Worm (Caenorhabditis elegans): ENCODE results near the gene cls-2.
"Not testable (repeated sequence)": the region's sequence is repeated elsewhere in the genome, so short reads cannot be mapped to it uniquely, and the experiment has no call there.

The cls-2 gene

DNA sequence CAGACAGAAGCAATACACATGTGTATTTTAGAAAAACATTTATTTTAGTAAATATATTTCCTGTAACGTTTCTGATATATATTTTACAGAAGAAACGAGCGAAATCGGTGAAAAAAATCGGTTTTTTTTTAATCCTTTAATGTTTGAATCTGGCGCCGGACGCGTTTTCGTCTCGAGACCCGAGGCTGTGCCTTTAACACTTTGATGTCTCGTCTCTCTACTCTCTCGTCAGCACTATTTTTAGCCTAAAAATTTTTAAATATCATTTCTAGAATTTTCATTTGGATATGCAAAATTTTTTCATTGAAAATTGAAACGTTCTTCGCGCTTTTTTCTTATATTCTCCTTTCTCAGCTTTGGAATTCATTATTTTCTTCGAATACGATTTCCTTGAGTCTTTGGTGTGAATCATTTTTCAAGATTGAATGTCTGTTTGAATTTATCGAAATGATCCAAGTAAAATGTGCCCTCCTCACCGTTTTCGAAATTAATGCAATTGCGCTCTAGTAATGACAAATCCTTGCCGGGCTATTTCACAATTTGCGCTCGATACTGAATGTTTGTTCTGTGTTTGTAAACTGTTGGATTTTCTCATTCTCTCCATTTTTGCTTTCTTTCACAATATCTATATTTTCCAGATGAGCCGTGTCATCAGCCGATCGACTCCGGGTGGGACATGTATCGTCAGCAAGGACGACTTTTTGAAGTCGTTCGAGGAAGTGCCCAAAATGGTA, at the start of gene cls-2:
cls-2 (plus strand) TSS at position 635 of the 734 bp plus-strand sequence.
- no peak for TF ChIP-seq unc-62 (GFP tag; optimal IDR thresholded peaks at IDR 0.05)

DNA sequence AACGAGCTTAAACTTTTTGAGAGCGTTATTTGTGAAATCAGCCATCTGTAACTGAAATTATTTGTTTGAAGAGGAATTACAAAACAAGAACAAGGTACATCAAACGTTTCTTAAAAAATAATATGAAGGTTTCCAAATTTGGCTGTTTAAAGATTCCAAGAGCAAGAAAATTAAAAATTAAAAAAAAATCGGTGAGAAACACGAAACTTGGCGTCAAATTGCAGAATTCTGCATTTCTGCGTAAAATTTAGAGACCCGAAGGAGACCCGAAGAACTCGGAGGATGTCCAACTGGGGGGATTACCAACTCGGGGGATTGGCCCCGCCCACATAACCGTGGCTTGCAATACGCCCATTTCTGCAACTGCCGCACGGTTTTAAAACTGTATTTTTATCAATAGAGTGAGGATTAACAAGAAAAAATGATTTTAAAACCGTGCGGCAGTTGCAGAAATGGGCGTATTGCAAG, 48.9 kb upstream of the cls-2 start, which contains the start of gene rab-6.1:
rab-6.1 (minus strand) TSS at position 51 of the 468 bp plus-strand sequence.
- TF ChIP-seq unc-62 (GFP tag; optimal IDR thresholded peaks at IDR 0.05): not testable (repeated sequence)

ce11 chrIII:9007183-9007582, 47.7 kb upstream of the cls-2 start:
- no peak for TF ChIP-seq unc-62 (GFP tag; optimal IDR thresholded peaks at IDR 0.05)

DNA sequence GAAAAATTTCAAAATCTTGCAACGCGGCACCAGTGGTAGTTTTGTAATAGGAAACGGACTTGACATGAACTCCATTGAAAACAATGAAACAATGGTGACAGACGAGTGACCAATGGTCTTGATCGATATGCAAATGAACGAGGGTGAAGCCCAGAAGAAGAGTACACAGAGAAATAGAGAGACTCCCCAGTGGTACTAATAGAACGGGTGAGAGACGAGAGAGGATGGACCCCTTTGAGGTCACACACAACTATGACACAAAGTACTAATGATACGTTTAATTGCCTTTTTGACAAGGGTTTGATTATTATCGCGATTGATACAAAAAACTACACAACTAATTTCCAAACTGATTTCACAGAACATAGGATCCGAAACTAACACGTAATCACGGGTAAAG, 44.8 kb upstream of the cls-2 start, which contains the start of gene F59B2.8:
F59B2.8 (minus strand) TSS at position 151 of the 400 bp plus-strand sequence.
- no peak for TF ChIP-seq unc-62 (GFP tag; optimal IDR thresholded peaks at IDR 0.05)

ce11 chrIII:9012309-9012708, 42.5 kb upstream of the cls-2 start, which contains the start of gene F59B2.9:
F59B2.9 (minus strand) TSS chrIII:9012409.
- TF ChIP-seq unc-62 (GFP tag; optimal IDR thresholded peaks at IDR 0.05): no peak

- TF ChIP-seq unc-62 (GFP tag; optimal IDR thresholded peaks at IDR 0.05): no peak
These were observed 37.6 kb upstream of the cls-2 start, which contains the start of gene F59B2.12 for ce11 chrIII:9017181-9017651. F59B2.12 (plus strand) TSS chrIII:9017601.

DNA sequence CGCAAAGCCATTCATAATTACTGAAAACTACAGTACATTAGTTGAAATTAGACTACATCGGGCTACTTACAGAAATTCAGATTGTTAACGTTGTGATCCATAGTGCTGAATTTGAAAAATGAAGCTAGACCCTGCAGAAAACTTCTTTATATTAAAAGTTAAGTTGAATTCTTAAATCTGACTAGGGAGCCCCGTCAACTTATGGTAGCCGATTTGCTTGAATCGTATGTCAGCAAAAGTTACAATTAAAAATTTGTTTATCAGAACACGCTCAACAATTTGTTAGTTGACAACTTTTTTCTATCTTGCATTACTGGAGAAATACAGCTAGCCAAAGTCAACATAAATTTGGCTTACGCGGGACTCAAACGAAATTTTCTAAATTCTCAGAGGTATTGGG, 32.3 kb upstream of the cls-2 start, which contains the start of gene F59B2.14:
F59B2.14 (minus strand) TSS at position 101 of the 400 bp plus-strand sequence.
- TF ChIP-seq unc-62 (GFP tag; optimal IDR thresholded peaks at IDR 0.05): no peak

DNA sequence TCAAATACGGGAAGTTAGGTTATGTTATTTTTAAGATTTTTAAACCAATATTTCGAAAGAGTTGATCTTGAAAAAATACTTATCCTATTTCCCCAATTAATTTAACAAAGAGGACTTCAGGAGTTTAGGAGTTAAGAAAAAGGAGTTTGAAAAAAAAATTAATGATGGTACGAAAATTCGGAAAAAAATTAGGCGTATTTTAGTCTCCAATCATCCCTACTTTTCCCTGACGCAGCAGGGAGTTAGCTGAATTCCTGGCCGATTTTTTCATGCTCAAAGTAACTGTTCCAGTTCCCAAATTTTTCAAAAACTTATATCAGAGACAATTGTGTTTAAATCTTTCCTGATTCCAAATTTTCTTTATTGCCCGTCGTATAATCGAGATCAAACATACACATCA, 31.2 kb upstream of the cls-2 start:
- TF ChIP-seq unc-62 (GFP tag; optimal IDR thresholded peaks at IDR 0.05): no peak

DNA sequence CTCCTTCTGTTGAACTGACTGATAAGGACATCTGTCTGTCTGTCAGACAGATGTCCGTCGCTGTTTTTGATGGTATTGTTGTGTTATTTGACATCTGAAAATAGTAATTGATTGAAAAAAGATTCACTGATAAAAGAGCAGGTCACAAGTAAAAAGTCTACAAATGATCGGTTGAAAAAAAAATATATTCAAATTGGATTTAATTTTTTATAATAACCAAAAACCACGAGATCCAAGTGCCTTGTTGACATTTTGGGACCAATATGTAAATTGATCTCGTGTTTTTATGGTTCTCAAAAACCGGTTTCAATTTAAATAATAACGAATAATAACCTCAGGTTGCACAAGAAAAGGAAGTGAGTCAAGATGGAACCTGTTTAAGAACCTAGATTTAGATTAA, 27.9 kb upstream of the cls-2 start, which contains the start of gene F59B2.13:
F59B2.13 (minus strand) TSS at position 101 of the 400 bp plus-strand sequence.
- TF ChIP-seq unc-62 (GFP tag; optimal IDR thresholded peaks at IDR 0.05): no peak

- no peak for TF ChIP-seq unc-62 (GFP tag; optimal IDR thresholded peaks at IDR 0.05)
These were observed 24.0 kb upstream of the cls-2 start for ce11 chrIII:9030818-9031217.

ce11 chrIII:9034133-9034532, 20.7 kb upstream of the cls-2 start:
- TF ChIP-seq unc-62 (GFP tag; optimal IDR thresholded peaks at IDR 0.05): no peak

DNA sequence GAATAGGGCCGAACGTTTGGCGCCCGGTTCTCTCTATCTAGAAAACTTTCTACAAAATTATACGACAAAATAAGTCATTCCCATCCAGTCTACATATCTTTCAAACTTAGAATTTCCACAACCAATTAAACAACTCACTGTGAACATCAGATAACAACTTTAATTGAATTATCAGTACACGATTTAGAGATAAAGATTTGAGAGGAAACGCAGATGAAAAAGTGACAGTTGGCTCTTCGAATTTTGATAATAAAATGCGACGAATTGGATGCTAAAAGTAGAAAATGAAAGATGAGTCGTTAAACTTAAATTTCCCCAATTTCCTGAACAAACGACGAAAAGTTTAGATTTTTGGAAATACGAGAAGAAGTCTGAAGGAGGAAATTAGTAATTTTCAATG, 19.8 kb upstream of the cls-2 start:
- TF ChIP-seq unc-62 (GFP tag; optimal IDR thresholded peaks at IDR 0.05): no peak

DNA sequence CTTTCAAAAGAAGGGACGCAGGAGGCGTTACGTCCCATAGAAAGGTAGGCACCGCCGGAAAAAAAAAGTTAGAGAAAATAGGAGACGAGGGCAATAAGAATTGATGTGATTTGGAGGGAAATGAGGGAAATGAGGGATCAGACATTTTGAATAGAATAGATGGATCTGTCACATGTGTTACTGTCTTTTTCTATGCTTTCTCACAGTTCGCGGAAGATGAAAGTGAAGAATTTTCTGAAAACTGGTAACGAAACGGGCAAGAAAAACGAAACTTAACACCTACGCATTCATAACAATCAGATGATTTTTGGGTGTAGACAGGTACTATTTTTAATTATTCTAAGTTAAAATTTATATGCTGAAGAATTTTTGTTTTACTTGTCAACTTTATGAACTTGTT, 17.2 kb upstream of the cls-2 start, which contains the start of gene R107.9:
R107.9 (plus strand) TSS at position 301 of the 400 bp plus-strand sequence.
- no peak for TF ChIP-seq unc-62 (GFP tag; optimal IDR thresholded peaks at IDR 0.05)

DNA sequence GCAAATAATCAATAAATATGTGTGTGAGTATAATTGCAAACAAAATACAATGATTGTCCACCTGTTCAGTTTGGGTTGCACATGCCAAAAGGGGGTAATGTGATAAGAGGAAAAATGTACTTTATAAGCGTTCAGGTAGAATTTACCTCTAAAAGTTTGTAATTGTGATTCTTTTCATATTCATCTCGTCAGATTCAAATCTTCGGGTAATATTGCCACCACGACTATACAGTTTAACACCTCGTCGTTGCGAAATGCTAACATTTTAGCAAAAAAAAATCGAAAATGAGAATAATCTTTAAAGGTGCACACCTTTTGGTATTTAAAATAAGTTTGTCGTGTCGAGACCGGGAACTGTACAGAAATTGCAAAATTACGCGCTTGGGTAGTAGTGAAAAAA, 11.6 kb upstream of the cls-2 start, which contains the start of gene nac-2:
nac-2 (minus strand) TSS at position 101 of the 400 bp plus-strand sequence.
- TF ChIP-seq unc-62 (GFP tag; optimal IDR thresholded peaks at IDR 0.05): no peak

- no peak for TF ChIP-seq unc-62 (GFP tag; optimal IDR thresholded peaks at IDR 0.05)
These were observed 9.0 kb upstream of the cls-2 start, which contains the start of gene R107.2 for ce11 chrIII:9045838-9046237. R107.2 (minus strand) TSS chrIII:9045938.

DNA sequence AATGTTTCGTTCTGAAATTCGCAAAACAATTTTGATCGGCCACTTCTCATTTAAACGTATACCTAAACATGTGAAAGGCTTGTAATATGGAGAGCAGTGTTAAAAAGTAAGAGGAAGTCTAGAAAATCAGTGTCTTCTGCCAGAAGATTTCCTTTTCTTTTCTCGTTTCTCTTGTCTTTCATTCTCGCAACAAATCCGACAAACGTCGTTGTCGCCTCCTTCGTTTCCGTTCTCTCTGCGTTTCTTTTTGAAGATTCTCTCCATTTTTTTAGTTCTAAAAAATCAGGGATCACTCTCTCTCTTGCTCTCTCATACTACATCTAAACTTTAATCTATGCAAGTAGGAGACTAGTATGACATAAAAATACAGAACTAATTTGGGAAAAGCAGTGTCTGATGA, 7.6 kb upstream of the cls-2 start:
- no peak for TF ChIP-seq unc-62 (GFP tag; optimal IDR thresholded peaks at IDR 0.05)

- TF ChIP-seq unc-62 (GFP tag; optimal IDR thresholded peaks at IDR 0.05): no peak
These were observed 4.2 kb upstream of the cls-2 start, which contains the start of gene ikke-1 for ce11 chrIII:9050600-9050999. ikke-1 (minus strand) TSS chrIII:9050700.
